Fruit fly (Drosophila melanogaster) whole organism, embryonic: Measurements from ENCODE around the gene CG7365.

Experiments
- CG15696 ChIP-seq: fragments of 200-800 bp; sonication (Bioruptor generic); optimal IDR thresholded peaks from 2 replicates; lab custom pipeline; 2019; ENCODE audit warnings: missing biosample characterization, mild to moderate bottlenecking, missing genetic modification characterization, moderate library complexity
- gro ChIP-seq: fragments of 200-800 bp; sonication (Bioruptor generic); optimal IDR thresholded peaks from 2 replicates; lab custom pipeline; 2016; ENCODE audit warnings: missing biosample characterization, missing genetic modification characterization

- TF ChIP-seq CG15696: no peak
- TF ChIP-seq gro (GFP tag; lab: Kevin White, UChicago): no peak
Observed at dm6 chr3L:20103777-20104542, 23.2 kb downstream of the CG7365 start, which contains the start of gene CG14186.
